Fruit fly (Drosophila melanogaster): Measurements from ENCODE around the gene Ptip.

Gene Ptip

DNA sequence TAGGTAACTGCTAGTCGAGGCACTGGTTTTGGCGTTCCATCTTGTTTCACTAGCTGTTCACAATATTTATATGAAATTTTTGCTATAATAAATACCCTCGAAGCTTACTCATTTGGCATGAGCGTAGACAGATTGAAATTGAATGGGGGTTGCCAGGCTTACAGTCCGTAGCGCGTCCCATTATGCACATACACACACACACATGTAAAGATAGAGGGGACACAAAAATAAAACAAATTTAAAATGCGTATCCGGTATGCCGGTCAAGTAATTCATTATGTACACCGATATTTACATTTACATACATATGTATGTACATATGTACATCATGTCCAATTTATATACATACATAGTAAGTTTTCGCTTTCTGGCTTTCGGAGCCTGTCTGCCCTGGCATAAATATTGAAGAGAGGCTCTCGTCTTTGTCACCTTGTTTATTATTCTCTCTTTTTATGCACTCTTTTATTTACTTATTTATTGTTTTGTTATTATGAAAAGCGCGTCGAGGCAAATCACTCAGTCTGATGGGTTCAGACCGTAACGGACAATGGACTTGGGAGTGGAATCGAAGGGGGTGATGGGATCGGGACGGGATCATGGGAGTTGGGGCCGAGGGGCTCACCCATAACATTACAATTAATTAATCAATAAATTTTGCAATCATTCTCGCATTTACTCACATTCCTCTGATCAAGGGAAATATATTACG lies 30.5 kb upstream of the Ptip start (continued):
- TF ChIP-seq CG8359 (GFP tag; optimal IDR thresholded peaks at IDR 0.05; ENCODE audit: borderline replicate concordance) (no peak), Meics (GFP tag; optimal IDR thresholded peaks at IDR 0.05) (no peak), CG10321 (GFP tag; IDR thresholded peaks at IDR 0.05) (no peak), D (optimal IDR thresholded peaks at IDR 0.05) (no peak), D (GFP tag; optimal IDR thresholded peaks at IDR 0.05) (no peak), tup (GFP tag; optimal IDR thresholded peaks at IDR 0.05) (no peak), amos (GFP tag; IDR thresholded peaks at IDR 0.05; ENCODE audit: partially characterized antibody) (no peak), ase (GFP tag; IDR thresholded peaks at IDR 0.05) (no peak), schlank (tag; optimal IDR thresholded peaks at IDR 0.05) (no peak), gt (GFP tag; IDR thresholded peaks at IDR 0.05) (no peak), Ssrp (tag; optimal IDR thresholded peaks at IDR 0.05) (no peak), CG6683 (GFP tag; optimal IDR thresholded peaks at IDR 0.05) (no peak), CG1233 (GFP tag; optimal IDR thresholded peaks at IDR 0.05) (no peak), nom (GFP tag; optimal IDR thresholded peaks at IDR 0.05) (peak; percentile 80), CG2678 (tag; optimal IDR thresholded peaks at IDR 0.05) (peak; percentile 6), Pdp1 (GFP tag; optimal IDR thresholded peaks at IDR 0.05) (no peak), Ets65A (GFP tag) (no peak), CG9797 (GFP tag; optimal IDR thresholded peaks at IDR 0.05) (no peak), wdn (GFP tag; IDR thresholded peaks at IDR 0.05) (no peak), CG2129 (GFP tag; IDR thresholded peaks at IDR 0.05; ENCODE audit: partially characterized antibody) (no peak), vvl (GFP tag; IDR thresholded peaks at IDR 0.05) (peak; percentile 48; the same call in 1 of the 2 replicates), Blimp-1 (GFP tag; optimal IDR thresholded peaks at IDR 0.05) (peak; percentile 16), gcm (GFP tag; optimal IDR thresholded peaks at IDR 0.05) (no peak), maf-S (GFP tag; optimal IDR thresholded peaks at IDR 0.05) (no peak)

DNA sequence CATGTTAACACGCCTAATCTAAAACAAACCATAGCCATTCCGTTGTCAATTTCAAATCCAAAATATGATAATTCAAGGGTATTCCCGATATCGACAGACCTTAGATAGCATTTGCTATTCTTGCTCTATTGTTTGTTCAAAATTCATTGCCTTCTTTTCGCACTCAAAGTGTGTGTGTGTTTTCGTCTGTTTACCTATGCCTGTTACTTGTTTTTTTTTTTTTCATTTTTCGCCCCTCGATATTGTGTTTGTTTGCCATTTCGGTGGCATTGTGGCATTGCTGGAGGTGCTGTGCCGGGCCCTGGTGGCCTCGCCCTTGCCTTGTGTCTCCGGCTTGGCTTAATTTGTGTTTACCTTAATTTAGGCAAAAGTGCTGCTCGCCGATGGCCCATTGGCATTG lies 27.9 kb upstream of the Ptip start:
- TF ChIP-seq Adf1 (GFP tag; IDR thresholded peaks at IDR 0.05) = peak; percentile 10; the same call in 1 of the 2 replicates
- TF ChIP-seq otp (GFP tag; IDR thresholded peaks at IDR 0.05) = 0 out of 3 replicates have a peak, but pooled peaks have one; percentile 13
- TF ChIP-seq CG7271 (tag; optimal IDR thresholded peaks at IDR 0.05) = no peak
- TF ChIP-seq CG9932 (GFP tag; IDR thresholded peaks at IDR 0.05) = 0 out of 2 replicates have a peak, but pooled peaks have one; percentile 25
- TF ChIP-seq CG6175 (GFP tag; IDR thresholded peaks at IDR 0.05) = peak; percentile 61; the same call in 2 of the 3 replicates
- TF ChIP-seq Ets97D (GFP tag; optimal IDR thresholded peaks at IDR 0.05) = no peak
- no peak for TF ChIP-seq crol (GFP tag; IDR thresholded peaks at IDR 0.05)
- no peak for TF ChIP-seq twi (tag; optimal IDR thresholded peaks at IDR 0.05)
- no peak for TF ChIP-seq bab2 (GFP tag; optimal IDR thresholded peaks at IDR 0.05)
- peak; percentile 2 for TF ChIP-seq Hmr (GFP tag; optimal IDR thresholded peaks at IDR 0.05)
- peak; percentile 19; the same call in 1 of the 2 replicates for TF ChIP-seq Atf6 (GFP tag; IDR thresholded peaks at IDR 0.05)
- peak; percentile 7; the same call in 1 of the 2 replicates for TF ChIP-seq CG32772 (GFP tag; IDR thresholded peaks at IDR 0.05)
- peak; percentile 45 for TF ChIP-seq D19B (GFP tag; optimal IDR thresholded peaks at IDR 0.05)
- 0 out of 3 replicates have a peak, but pooled peaks have one; percentile 38 for TF ChIP-seq ken (GFP tag; IDR thresholded peaks at IDR 0.05)
- no peak for TF ChIP-seq schlank (tag; optimal IDR thresholded peaks at IDR 0.05)
- TF ChIP-seq Dbx (GFP tag; IDR thresholded peaks at IDR 0.05) = peak; percentile 33; the same call in 1 of the 3 replicates
- peak; percentile 39 for TF ChIP-seq lab (GFP tag; optimal IDR thresholded peaks at IDR 0.05)
- peak; percentile 70 for TF ChIP-seq CG15479 (GFP tag; optimal IDR thresholded peaks at IDR 0.05)
- no peak for TF ChIP-seq yki (optimal IDR thresholded peaks at IDR 0.05)
- no peak for TF ChIP-seq stc (GFP tag; IDR thresholded peaks at IDR 0.05)
- peak; percentile 63 for TF ChIP-seq sens (GFP tag)
- TF ChIP-seq ftz-f1 (GFP tag; optimal IDR thresholded peaks at IDR 0.05) = peak; percentile 56
- TF ChIP-seq sob (GFP tag; IDR thresholded peaks at IDR 0.05) = peak; percentile 22; the same call in 1 of the 2 replicates
- TF ChIP-seq rib (GFP tag; IDR thresholded peaks at IDR 0.05) = peak; percentile 71; the same call in 1 of the 2 replicates
- 0 out of 2 replicates have a peak, but pooled peaks have one; percentile 15 for TF ChIP-seq Rfx (GFP tag; IDR thresholded peaks at IDR 0.05)
- no peak for TF ChIP-seq prd (optimal IDR thresholded peaks at IDR 0.05)
- TF ChIP-seq prd (GFP tag; IDR thresholded peaks at IDR 0.05) = 0 out of 3 replicates have a peak, but pooled peaks have one; percentile 7
